Worm (Caenorhabditis elegans) whole organism, L4 larva: ENCODE measurements around the gene K02A6.2.

Source experiments
- ZK337.2 ChIP-seq: fragments of 200-800 bp; sonication (Bioruptor generic); IDR thresholded peaks from 2 replicates; pipeline ENCODE4 v1.3.6; 2022; ENCODE audit warnings: missing genetic modification reagents, missing genetic modification characterization, missing compliant biosample characterization
- gei-8 ChIP-seq: fragments of 200-800 bp; sonication (Bioruptor generic); optimal IDR thresholded peaks from 2 replicates; lab custom pipeline; 2018; ENCODE audit warnings: mild to moderate bottlenecking, missing genetic modification characterization, missing compliant biosample characterization
- lin-39 ChIP-seq: fragments of 150-350 bp; optimal IDR thresholded peaks from 2 replicates; lab custom pipeline; 2014; ENCODE audit warnings: missing biosample characterization, missing genetic modification reagents, missing genetic modification characterization
- nhr-237 ChIP-seq: sonication (generic microtip); optimal IDR thresholded peaks from 2 replicates; lab custom pipeline; 2017; ENCODE audit warnings: missing biosample characterization, missing genetic modification characterization
- nhr-76 ChIP-seq: fragments of 150-350 bp; optimal IDR thresholded peaks from 2 replicates; lab custom pipeline; 2014; ENCODE audit warnings: missing biosample characterization, missing genetic modification characterization

DNA sequence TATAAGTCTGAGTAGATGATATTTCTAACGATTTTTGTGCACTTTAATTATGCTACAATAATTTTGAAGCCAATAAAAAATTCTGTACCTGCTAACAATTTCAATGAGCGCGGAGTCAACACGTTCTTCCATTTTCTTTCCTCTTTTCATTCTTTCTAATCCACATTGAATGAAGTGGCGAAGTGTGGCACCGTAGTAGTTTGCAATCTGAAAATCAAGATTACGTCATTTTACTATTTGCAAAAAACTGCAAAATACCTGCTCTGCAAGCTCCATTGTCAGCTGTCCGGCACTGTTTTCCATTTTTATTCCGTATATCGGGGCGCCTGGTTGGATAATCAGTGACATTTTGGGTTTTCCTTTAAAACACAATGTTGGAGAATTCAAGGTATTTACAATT, 4.4 kb upstream of the K02A6.2 start:
- TF ChIP-seq gei-8 (GFP tag; lab: Kevin White, UChicago) (no peak), lin-39 (tag; lab: Kevin White, UChicago) (no peak), nhr-76 (tag; lab: Kevin White, UChicago) (no peak), nhr-237 (tag; lab: Kevin White, UChicago) (no peak), ZK337.2 (no peak)
